Worm (Caenorhabditis elegans) whole organism, L1 larva: ENCODE measurements around the gene ifc-2.
A peak's percentile ranks its signal among the peaks of the same experiment; 100 is the strongest.

Experiments used
- C04F5.9 ChIP-seq: sonication (generic microtip); optimal IDR thresholded peaks from 2 replicates; lab custom pipeline; 2016; ENCODE audit warnings: missing genetic modification characterization, missing compliant biosample characterization
- C16A3.4 ChIP-seq: fragments of 150-350 bp; optimal IDR thresholded peaks from 2 replicates; lab custom pipeline; 2014; ENCODE audit warnings: missing biosample characterization, missing genetic modification characterization
- C34B4.2 ChIP-seq: sonication (generic microtip); optimal IDR thresholded peaks from 2 replicates; lab custom pipeline; 2017; ENCODE audit warnings: mild to moderate bottlenecking, missing genetic modification characterization, missing compliant biosample characterization
- F16B12.6 ChIP-seq: fragments of 150-350 bp; optimal IDR thresholded peaks from 2 replicates; lab custom pipeline; 2014; ENCODE audit warnings: missing biosample characterization, missing genetic modification characterization
- Y116A8C.19 ChIP-seq: sonication (generic microtip); optimal IDR thresholded peaks from 2 replicates; lab custom pipeline; 2016; ENCODE audit warnings: missing compliant biosample characterization, missing genetic modification characterization, borderline replicate concordance
- aha-1 ChIP-seq: fragments of 150-350 bp; optimal IDR thresholded peaks from 2 replicates; lab custom pipeline; 2014; ENCODE audit warnings: missing biosample characterization, missing genetic modification characterization
- aly-2 ChIP-seq: fragments of 150-350 bp; optimal IDR thresholded peaks from 2 replicates; lab custom pipeline; 2014; ENCODE audit warnings: missing biosample characterization, missing genetic modification characterization
- blmp-1 ChIP-seq: fragments of 150-350 bp; optimal IDR thresholded peaks from 2 replicates; lab custom pipeline; 2014; ENCODE audit warnings: missing biosample characterization, missing genetic modification characterization
- ceh-63 ChIP-seq: fragments of 200-800 bp; sonication (Bioruptor generic); optimal IDR thresholded peaks from 2 replicates; lab custom pipeline; 2018; ENCODE audit warnings: mild to moderate bottlenecking, missing genetic modification characterization, missing compliant biosample characterization
- ceh-8 ChIP-seq: fragments of 200-800 bp; sonication (Bioruptor generic); optimal IDR thresholded peaks from 2 replicates; lab custom pipeline; 2018; ENCODE audit warnings: mild to moderate bottlenecking, missing genetic modification characterization, moderate library complexity, missing compliant biosample characterization
- ceh-82 ChIP-seq, 3 experiments: fragments of 150-350 bp in 1 of 3; sonication (generic microtip) in 2 of 3; optimal IDR thresholded peaks; 2 replicates each; lab custom pipeline; 2014 to 2017; ENCODE audit warnings: missing biosample characterization in 3 of 3, missing genetic modification characterization in 3 of 3
- ceh-90 ChIP-seq: sonication (generic microtip); optimal IDR thresholded peaks from 2 replicates; lab custom pipeline; 2016; ENCODE audit warnings: missing genetic modification characterization, missing compliant biosample characterization
- efl-3 ChIP-seq: fragments of 200-800 bp; sonication (Bioruptor generic); optimal IDR thresholded peaks from 2 replicates; lab custom pipeline; 2018; ENCODE audit warnings: mild to moderate bottlenecking, missing genetic modification characterization, missing compliant biosample characterization
- egl-13 ChIP-seq: sonication (generic microtip); optimal IDR thresholded peaks from 2 replicates; lab custom pipeline; 2016; ENCODE audit warnings: missing genotype, missing genetic modification reagents, missing genetic modification characterization, missing compliant biosample characterization
- fkh-10 ChIP-seq: sonication (generic microtip); optimal IDR thresholded peaks from 2 replicates; lab custom pipeline; 2017; ENCODE audit warnings: missing biosample characterization, missing genetic modification reagents, missing genetic modification characterization
- fos-1 ChIP-seq: fragments of 150-350 bp; optimal IDR thresholded peaks from 2 replicates; lab custom pipeline; 2014; ENCODE audit warnings: missing biosample characterization, missing genetic modification characterization
- hpl-2 ChIP-seq: fragments of 150-350 bp; optimal IDR thresholded peaks from 2 replicates; lab custom pipeline; 2014; ENCODE audit warnings: missing biosample characterization, missing genetic modification reagents, missing genetic modification characterization
- lin-14 ChIP-seq: fragments of 200-800 bp; sonication (Bioruptor generic); optimal IDR thresholded peaks from 2 replicates; lab custom pipeline; 2018; ENCODE audit warnings: mild to moderate bottlenecking, missing genetic modification characterization, moderate library complexity, missing compliant biosample characterization
- lin-39 ChIP-seq: fragments of 150-350 bp; optimal IDR thresholded peaks from 2 replicates; lab custom pipeline; 2014; ENCODE audit warnings: missing biosample characterization, missing genetic modification reagents, missing genetic modification characterization
- mdl-1 ChIP-seq, 2 experiments: fragments of 150-350 bp; optimal IDR thresholded peaks; 2 replicates each; lab custom pipeline; 2014 to 2017; ENCODE audit warnings: missing biosample characterization in 2 of 2, missing genetic modification characterization in 2 of 2, inconsistent platforms in 1 of 2
- nhr-11 ChIP-seq: fragments of 150-350 bp; optimal IDR thresholded peaks from 2 replicates; lab custom pipeline; 2014; ENCODE audit warnings: missing biosample characterization, missing genetic modification characterization
- nhr-12 ChIP-seq: sonication (generic microtip); optimal IDR thresholded peaks from 2 replicates; lab custom pipeline; 2017; ENCODE audit warnings: missing biosample characterization, missing genetic modification characterization
- nhr-19 ChIP-seq: fragments of 200-800 bp; sonication (Bioruptor generic); conservative IDR thresholded peaks from 2 replicates; pipeline ENCODE4 v1.3.6; 2022; ENCODE audit warnings: missing genetic modification characterization, missing compliant biosample characterization
- nhr-28 ChIP-seq: fragments of 150-350 bp; optimal IDR thresholded peaks from 2 replicates; lab custom pipeline; 2014; ENCODE audit warnings: missing biosample characterization, missing genetic modification characterization
- nhr-84 ChIP-seq: sonication (generic microtip); optimal IDR thresholded peaks from 2 replicates; lab custom pipeline; 2017; ENCODE audit warnings: missing biosample characterization, missing genetic modification characterization
- pag-3 ChIP-seq: sonication (generic microtip); optimal IDR thresholded peaks from 2 replicates; lab custom pipeline; 2017; ENCODE audit warnings: missing genetic modification characterization, mild to moderate bottlenecking, missing compliant biosample characterization, antibody characterized with exemption, borderline replicate concordance; ENCODE audit not compliant: insufficient read depth
- pqm-1 ChIP-seq: sonication (generic microtip); optimal IDR thresholded peaks from 3 replicates; lab custom pipeline; 2017; ENCODE audit warnings: missing biosample characterization, missing genetic modification characterization
- rnt-1 ChIP-seq: sonication (generic microtip); optimal IDR thresholded peaks from 2 replicates; lab custom pipeline; 2016; ENCODE audit warnings: mild to moderate bottlenecking, missing genetic modification characterization, moderate library complexity, missing compliant biosample characterization
- snu-23 ChIP-seq: sonication (generic microtip); optimal IDR thresholded peaks from 2 replicates; lab custom pipeline; 2016; ENCODE audit warnings: missing genetic modification characterization, missing compliant biosample characterization
- sox-4 ChIP-seq: sonication (generic microtip); optimal IDR thresholded peaks from 2 replicates; lab custom pipeline; 2016; ENCODE audit warnings: missing genetic modification characterization, missing compliant biosample characterization
- tbx-2 ChIP-seq: sonication (generic microtip); optimal IDR thresholded peaks from 2 replicates; lab custom pipeline; 2016; ENCODE audit warnings: missing genetic modification characterization, missing compliant biosample characterization
- unc-62 ChIP-seq: fragments of 150-350 bp; optimal IDR thresholded peaks from 2 replicates; lab custom pipeline; 2014; ENCODE audit warnings: missing biosample characterization, missing genetic modification reagents, missing genetic modification characterization
- unc-86 ChIP-seq: sonication (generic microtip); optimal IDR thresholded peaks from 2 replicates; lab custom pipeline; 2016; ENCODE audit warnings: missing genetic modification characterization, missing compliant biosample characterization
- xbp-1 ChIP-seq: sonication (generic microtip); optimal IDR thresholded peaks from 2 replicates; lab custom pipeline; 2016; ENCODE audit warnings: missing genetic modification characterization, missing compliant biosample characterization
- zag-1 ChIP-seq: fragments of 150-350 bp; optimal IDR thresholded peaks from 2 replicates; lab custom pipeline; 2014; ENCODE audit warnings: missing biosample characterization, missing genetic modification characterization
- zip-4 ChIP-seq: fragments of 200-800 bp; sonication (Bioruptor generic); optimal IDR thresholded peaks from 2 replicates; lab custom pipeline; 2018; ENCODE audit warnings: mild to moderate bottlenecking, missing genetic modification characterization, moderate library complexity, missing compliant biosample characterization
- ztf-11 ChIP-seq, 2 experiments: sonication (generic microtip); optimal IDR thresholded peaks; 2 replicates each; lab custom pipeline; 2016 to 2017; ENCODE audit warnings: missing genetic modification characterization in 2 of 2, missing biosample characterization in 1 of 2, missing compliant biosample characterization in 1 of 2

ifc-2 gene

ce11 chrX:593245-593733, 61.4 kb downstream of the ifc-2 start (continued):
- TF ChIP-seq aly-2 (tag; lab: Kevin White, UChicago): peak; percentile 44
- no peak for TF ChIP-seq nhr-11 (tag; lab: Kevin White, UChicago)
- peak; percentile 23 to 88 (median 61) for TF ChIP-seq ceh-82 (tag; optimal IDR thresholded peaks at IDR 0.05; lab: Kevin White, UChicago)
- TF ChIP-seq C34B4.2 (tag; lab: Kevin White, UChicago): no peak
- no peak for TF ChIP-seq pqm-1 (tag; lab: Kevin White, UChicago)
- TF ChIP-seq rnt-1: peak; percentile 69
- TF ChIP-seq hpl-2 (GFP tag; lab: Kevin White, UChicago): no peak
- TF ChIP-seq C04F5.9 (tag; lab: Kevin White, UChicago): no peak
- TF ChIP-seq ceh-63 (GFP tag; lab: Kevin White, UChicago): no peak
- TF ChIP-seq aha-1: no peak
- peak; percentile 56 for TF ChIP-seq zag-1 (tag; lab: Kevin White, UChicago)
- peak; percentile 86 for TF ChIP-seq fkh-10 (GFP tag; lab: Kevin White, UChicago)
- no peak for TF ChIP-seq unc-62
- TF ChIP-seq nhr-28: no peak
- peak; percentile 16 for TF ChIP-seq ceh-8 (GFP tag; lab: Kevin White, UChicago)
- peak; percentile 99 for TF ChIP-seq lin-14 (GFP tag; lab: Kevin White, UChicago)
- TF ChIP-seq nhr-19 (GFP tag; lab: Robert Waterston, UW): no peak; the same call in 1 of the 2 replicates
- peak; percentile 88 for TF ChIP-seq pag-3 (tag; lab: Kevin White, UChicago)
- peak; percentile 91 for TF ChIP-seq unc-86
- TF ChIP-seq nhr-12 (tag; lab: Kevin White, UChicago): no peak
- peak; percentile 80 to 97 for TF ChIP-seq mdl-1 (tag; optimal IDR thresholded peaks at IDR 0.05; lab: Kevin White, UChicago)
- no peak for TF ChIP-seq efl-3 (GFP tag; lab: Kevin White, UChicago)
- no peak for TF ChIP-seq F16B12.6 (tag; lab: Kevin White, UChicago)
- TF ChIP-seq blmp-1 (tag; lab: Kevin White, UChicago): peak; percentile 52
- TF ChIP-seq tbx-2 (tag; lab: Kevin White, UChicago): peak; percentile 90
- TF ChIP-seq egl-13 (tag; lab: Kevin White, UChicago): peak; percentile 85
- TF ChIP-seq sox-4 (tag; lab: Kevin White, UChicago): peak; percentile 55
- no peak for TF ChIP-seq zip-4
- peak in 1 of 2 experiments; percentile 78 for TF ChIP-seq ztf-11 (tag; optimal IDR thresholded peaks at IDR 0.05; lab: Kevin White, UChicago)
- peak; percentile 77 for TF ChIP-seq xbp-1
- no peak for TF ChIP-seq lin-39
- TF ChIP-seq snu-23 (GFP tag; lab: Kevin White, UChicago): peak; percentile 89
- TF ChIP-seq ceh-90: no peak
- TF ChIP-seq fos-1 (tag; lab: Kevin White, UChicago): peak; percentile 70
- TF ChIP-seq nhr-84 (tag; lab: Kevin White, UChicago): no peak
- TF ChIP-seq C16A3.4 (tag; lab: Kevin White, UChicago): peak; percentile 88
- TF ChIP-seq Y116A8C.19 (tag; lab: Kevin White, UChicago): peak; percentile 23
